Worm (Caenorhabditis elegans): Measurements from ENCODE around the gene gmeb-3.

The gmeb-3 gene

ce11 chrIII:3799213-3799612 is 30.9 kb downstream of the gmeb-3 start (continued):
- TF ChIP-seq unc-98 (GFP tag; IDR thresholded peaks at IDR 0.05) (no peak), nhr-28 (tag; optimal IDR thresholded peaks at IDR 0.05) (no peak), elt-2 (tag; optimal IDR thresholded peaks at IDR 0.05) (peak; percentile 35), hlh-4 (tag; optimal IDR thresholded peaks at IDR 0.05) (no peak), unc-30 (tag; optimal IDR thresholded peaks at IDR 0.05) (no peak), nhr-47 (tag; optimal IDR thresholded peaks at IDR 0.05) (peak; percentile 15), mep-1 (tag; optimal IDR thresholded peaks at IDR 0.05) (peak; percentile 10), mef-2 (tag; optimal IDR thresholded peaks at IDR 0.05) (no peak), nhr-11 (tag; optimal IDR thresholded peaks at IDR 0.05) (no peak), F16B12.6 (tag; optimal IDR thresholded peaks at IDR 0.05) (no peak), swsn-7 (tag; optimal IDR thresholded peaks at IDR 0.05) (no peak), aha-1 (tag; optimal IDR thresholded peaks at IDR 0.05) (no peak)

DNA sequence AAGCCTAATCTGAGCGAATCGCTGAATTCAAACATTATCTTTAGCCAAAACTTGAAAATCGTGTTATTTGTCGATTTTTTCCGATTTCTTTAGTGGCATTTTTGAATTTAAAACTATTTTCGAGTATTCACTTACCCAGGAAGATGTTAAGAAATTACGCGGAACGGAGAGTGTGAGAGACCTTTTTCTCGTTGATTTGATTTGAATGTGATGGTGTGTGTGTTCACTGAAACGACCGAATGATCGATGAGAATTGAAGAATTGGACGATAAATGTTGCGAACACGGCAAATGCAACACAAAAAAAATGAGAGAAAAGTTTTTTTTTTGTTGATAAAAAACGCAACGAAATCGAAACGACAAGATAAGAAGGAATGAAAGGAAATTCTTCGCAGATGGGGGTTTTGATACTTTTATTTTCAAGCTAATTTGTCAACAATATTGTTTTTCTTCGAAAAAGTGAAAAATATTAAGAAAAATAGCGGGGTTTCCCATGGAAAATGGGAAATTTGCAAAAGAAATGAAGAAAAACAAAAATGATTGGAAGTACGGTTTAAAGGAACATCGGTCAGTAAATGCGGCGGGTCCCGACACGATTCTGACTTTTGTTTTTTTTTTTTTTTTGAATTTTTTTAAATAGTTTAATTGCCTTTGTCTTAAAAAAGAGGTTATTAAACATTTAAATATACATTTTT is 32.1 kb downstream of the gmeb-3 start, which contains the start of gene mtm-3:
Gene mtm-3, minus strand, starts transcription at position 228 of the 694 bp plus-strand sequence.
- no peak for TF ChIP-seq swsn-7 (tag; optimal IDR thresholded peaks at IDR 0.05)
- TF ChIP-seq rnt-1 (tag; optimal IDR thresholded peaks at IDR 0.05), result no peak
- no peak for TF ChIP-seq nhr-77 (tag; optimal IDR thresholded peaks at IDR 0.05)
- no peak for TF ChIP-seq efl-1 (optimal IDR thresholded peaks at IDR 0.05)
- peak in 1 of 2 experiments; percentile 41 for TF ChIP-seq efl-1 (GFP tag; optimal IDR thresholded peaks at IDR 0.05 in 1 of 2)
- no peak for TF ChIP-seq ceh-63 (GFP tag; optimal IDR thresholded peaks at IDR 0.05)
- TF ChIP-seq vab-15 (tag; optimal IDR thresholded peaks at IDR 0.05), result no peak
- TF ChIP-seq nhr-19 (GFP tag; conservative IDR thresholded peaks at IDR 0.05), result no peak
- peak; percentile 80 for TF ChIP-seq blmp-1 (tag; optimal IDR thresholded peaks at IDR 0.05)

ce11 chrIII:3800934-3801252 is 32.6 kb downstream of the gmeb-3 start:
- TF ChIP-seq alr-1 (tag; optimal IDR thresholded peaks at IDR 0.05; ENCODE audit: borderline replicate concordance), result no peak
- TF ChIP-seq vab-15 (tag; optimal IDR thresholded peaks at IDR 0.05), result no peak
- TF ChIP-seq xbp-1 (tag; optimal IDR thresholded peaks at IDR 0.05), result no peak
- no peak for TF ChIP-seq elt-3 (tag; optimal IDR thresholded peaks at IDR 0.05)
- no peak for TF ChIP-seq efl-1 (optimal IDR thresholded peaks at IDR 0.05)
- peak in 1 of 2 experiments; percentile 81 for TF ChIP-seq efl-1 (GFP tag; optimal IDR thresholded peaks at IDR 0.05 in 1 of 2)

DNA sequence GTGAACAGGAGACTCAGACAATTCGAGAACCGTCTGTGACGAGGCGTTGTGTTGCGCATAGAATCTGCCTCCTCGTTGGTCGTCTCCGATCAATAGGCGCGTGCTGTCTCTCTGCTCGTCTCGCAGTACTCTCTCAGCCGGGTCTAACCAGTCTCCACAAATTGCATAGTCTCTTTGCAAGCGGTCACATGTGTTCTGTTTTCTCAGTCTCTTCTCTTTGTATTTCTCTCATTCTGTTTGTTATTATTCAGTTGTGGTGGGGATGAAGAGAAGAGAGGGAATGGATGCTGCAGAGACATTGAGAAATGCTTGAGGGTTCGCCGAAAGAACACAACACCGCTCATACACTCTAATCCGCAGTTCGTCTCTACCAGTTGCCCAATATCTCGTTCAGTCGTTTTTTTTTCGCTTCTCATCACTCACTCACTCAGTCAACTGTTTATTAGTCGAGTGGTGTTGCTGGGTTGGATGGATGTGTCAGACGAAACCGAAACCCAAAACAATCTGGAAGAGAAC is 33.1 kb downstream of the gmeb-3 start:
- TF ChIP-seq nhr-84 (tag; optimal IDR thresholded peaks at IDR 0.05), result no peak
- TF ChIP-seq elt-2 (tag; optimal IDR thresholded peaks at IDR 0.05), result peak; percentile 62
- TF ChIP-seq lin-15B (tag; optimal IDR thresholded peaks at IDR 0.05), result peak; percentile 43
- TF ChIP-seq nhr-11 (tag; optimal IDR thresholded peaks at IDR 0.05), result peak; percentile 95
- peak; percentile 51 for TF ChIP-seq F16B12.6 (tag; optimal IDR thresholded peaks at IDR 0.05)
- peak; percentile 98 for TF ChIP-seq nhr-20 (tag; optimal IDR thresholded peaks at IDR 0.05)
- TF ChIP-seq lir-3 (tag; optimal IDR thresholded peaks at IDR 0.05; ENCODE audit: poor library complexity), result peak; percentile 90
- TF ChIP-seq unc-30 (tag; optimal IDR thresholded peaks at IDR 0.05), result no peak
- no peak for TF ChIP-seq C34B4.2 (tag; optimal IDR thresholded peaks at IDR 0.05)
- TF ChIP-seq pqm-1 (tag; optimal IDR thresholded peaks at IDR 0.05), result peak; percentile 57
- peak; percentile 78 to 97 (median 93) for TF ChIP-seq ceh-82 (tag; optimal IDR thresholded peaks at IDR 0.05)
- TF ChIP-seq aha-1 (tag; optimal IDR thresholded peaks at IDR 0.05), result peak; percentile 79
- peak; percentile 90 for TF ChIP-seq mef-2 (tag; optimal IDR thresholded peaks at IDR 0.05)
- peak; percentile 99 for TF ChIP-seq snu-23 (GFP tag; optimal IDR thresholded peaks at IDR 0.05)
- TF ChIP-seq mab-9 (GFP tag; IDR thresholded peaks at IDR 0.05), result peak; percentile 82
- peak; percentile 90 for TF ChIP-seq grh-1 (GFP tag; IDR thresholded peaks at IDR 0.05)
- no peak for TF ChIP-seq efl-3 (GFP tag; optimal IDR thresholded peaks at IDR 0.05)
- peak; percentile 89 to 93 for TF ChIP-seq efl-1 (optimal IDR thresholded peaks at IDR 0.05)
- TF ChIP-seq efl-1 (GFP tag; optimal IDR thresholded peaks at IDR 0.05 in 1 of 2), result peak; percentile 71 to 96
- TF ChIP-seq unc-86 (tag; optimal IDR thresholded peaks at IDR 0.05), result peak; percentile 97
- TF ChIP-seq hlh-4 (tag; optimal IDR thresholded peaks at IDR 0.05), result no peak
- TF ChIP-seq aly-2 (tag; optimal IDR thresholded peaks at IDR 0.05), result peak; percentile 74
- peak; percentile 83 for TF ChIP-seq ceh-88 (GFP tag; IDR thresholded peaks at IDR 0.05)
- peak; percentile 97 for TF ChIP-seq lin-13 (GFP tag; optimal IDR thresholded peaks at IDR 0.05)
- TF ChIP-seq vab-15 (tag; optimal IDR thresholded peaks at IDR 0.05), result no peak
- peak; percentile 83 for TF ChIP-seq egl-13 (tag; optimal IDR thresholded peaks at IDR 0.05)
- peak; percentile 94 to 96 for TF ChIP-seq lsy-2 (tag; optimal IDR thresholded peaks at IDR 0.05)
- peak; percentile 58 for TF ChIP-seq ama-1 (optimal IDR thresholded peaks at IDR 0.05)
- TF ChIP-seq tlp-1 (tag; optimal IDR thresholded peaks at IDR 0.05), result no peak
- no peak for TF ChIP-seq alr-1 (tag; optimal IDR thresholded peaks at IDR 0.05; ENCODE audit: borderline replicate concordance)
- peak; percentile 86 for TF ChIP-seq zag-1 (tag; optimal IDR thresholded peaks at IDR 0.05)
- TF ChIP-seq swsn-7 (tag; optimal IDR thresholded peaks at IDR 0.05), result peak; percentile 97
- TF ChIP-seq ztf-4 (tag; optimal IDR thresholded peaks at IDR 0.05), result peak; percentile 97
- TF ChIP-seq unc-98 (GFP tag; IDR thresholded peaks at IDR 0.05), result no peak
